Worm (Caenorhabditis elegans): ENCODE data around the gene dlc-2.

ce11 chrIV:12129204-12129603 lies 17.8 kb upstream of the dlc-2 start, which contains the start of gene lin-24:
- TF ChIP-seq elt-1 (tag; optimal IDR thresholded peaks at IDR 0.05): no peak
- no peak for TF ChIP-seq lin-39 (tag; optimal IDR thresholded peaks at IDR 0.05)
- no peak for TF ChIP-seq fkh-2 (tag; optimal IDR thresholded peaks at IDR 0.05)
- no peak for TF ChIP-seq pqm-1 (tag; optimal IDR thresholded peaks at IDR 0.05)

Data from whole organism, L3 larva.